Fruit fly (Drosophila melanogaster): ENCODE measurements around the gene pst.

pst gene

dm6 chr3L:7368934-7369333 is 8.9 kb upstream of the pst start, which contains the start of gene Sh3beta:
TSS of gene Sh3beta (minus strand) at chr3L:7369260.
- TF ChIP-seq CG17801 (GFP tag; optimal IDR thresholded peaks at IDR 0.05; ENCODE audit: partially characterized antibody): no peak

dm6 chr3L:7367798-7368678 is 8.0 kb upstream of the pst start:
- TF ChIP-seq CG17801 (GFP tag; optimal IDR thresholded peaks at IDR 0.05; ENCODE audit: partially characterized antibody): peak; percentile 19

dm6 chr3L:7364717-7365278 is 4.7 kb upstream of the pst start:
- no peak for TF ChIP-seq CG17801 (GFP tag; optimal IDR thresholded peaks at IDR 0.05; ENCODE audit: partially characterized antibody)

dm6 chr3L:7361095-7361522 is 1.0 kb upstream of the pst start:
- TF ChIP-seq CG17801 (GFP tag; optimal IDR thresholded peaks at IDR 0.05; ENCODE audit: partially characterized antibody): no peak

- no peak for TF ChIP-seq CG17801 (GFP tag; optimal IDR thresholded peaks at IDR 0.05; ENCODE audit: partially characterized antibody)
Observed at dm6 chr3L:7360324-7360852, 325 bp upstream of the pst start, which contains the start of gene Sec63. TSS of gene Sec63 (plus strand) at chr3L:7360561.

- peak; percentile 31 for TF ChIP-seq CG17801 (GFP tag; optimal IDR thresholded peaks at IDR 0.05; ENCODE audit: partially characterized antibody)
Observed at dm6 chr3L:7356386-7357117, 3.5 kb downstream of the pst start, which contains the start of gene CTCF. TSS of gene CTCF (minus strand) at chr3L:7356713.

dm6 chr3L:7349311-7349710 is 10.8 kb downstream of the pst start:
- no peak for TF ChIP-seq CG17801 (GFP tag; optimal IDR thresholded peaks at IDR 0.05; ENCODE audit: partially characterized antibody)

dm6 chr3L:7347984-7348631 is 12.0 kb downstream of the pst start, which contains the start of the genes Srp19 and qm:
TSS of gene Srp19 (minus strand) at chr3L:7348034.
TSS of gene qm (plus strand) at chr3L:7348313.
- peak; percentile 45 for TF ChIP-seq CG17801 (GFP tag; optimal IDR thresholded peaks at IDR 0.05; ENCODE audit: partially characterized antibody)

- TF ChIP-seq CG17801 (GFP tag; optimal IDR thresholded peaks at IDR 0.05; ENCODE audit: partially characterized antibody): no peak
Observed at dm6 chr3L:7346951-7347350, 13.1 kb downstream of the pst start, which contains the start of gene CG14834. TSS of gene CG14834 (minus strand) at chr3L:7347123.

- peak; percentile 90 for TF ChIP-seq CG17801 (GFP tag; optimal IDR thresholded peaks at IDR 0.05; ENCODE audit: partially characterized antibody)
Observed at dm6 chr3L:7344965-7345427, 15.1 kb downstream of the pst start, which contains the start of gene Cln7. TSS of gene Cln7 (minus strand) at chr3L:7345183.

- no peak for TF ChIP-seq CG17801 (GFP tag; optimal IDR thresholded peaks at IDR 0.05; ENCODE audit: partially characterized antibody)
Observed at dm6 chr3L:7344001-7344400, 16.1 kb downstream of the pst start.

dm6 chr3L:7339216-7339742 is 20.8 kb downstream of the pst start, which contains the start of the genes lark and eco:
TSS of gene lark (plus strand) at chr3L:7339266.
TSS of gene eco (minus strand) at chr3L:7339340.
- TF ChIP-seq CG17801 (GFP tag; optimal IDR thresholded peaks at IDR 0.05; ENCODE audit: partially characterized antibody): peak; percentile 32

- TF ChIP-seq CG17801 (GFP tag; optimal IDR thresholded peaks at IDR 0.05; ENCODE audit: partially characterized antibody): no peak
Observed at dm6 chr3L:7338786-7339185, 21.3 kb downstream of the pst start.

- no peak for TF ChIP-seq CG17801 (GFP tag; optimal IDR thresholded peaks at IDR 0.05; ENCODE audit: partially characterized antibody)
Observed at dm6 chr3L:7334990-7335389, 25.1 kb downstream of the pst start, which contains the start of the genes wrm1 and wrm2. TSS of gene wrm1 (minus strand) at chr3L:7335226. TSS of gene wrm2 (minus strand) at chr3L:7335226.
